Worm (Caenorhabditis elegans): Measurements from ENCODE around the gene alp-1.
A peak's percentile ranks its signal among the peaks of the same experiment; 100 is the strongest.

The alp-1 gene

ce11 chrIV:8891131-8891530 lies 38.8 kb downstream of the alp-1 start, which contains the start of gene spr-2 (continued):
- TF ChIP-seq spr-3 (GFP tag; optimal IDR thresholded peaks at IDR 0.05) (peak; percentile 32), daf-12 (tag; optimal IDR thresholded peaks at IDR 0.05) (no peak), ceh-32 (tag; optimal IDR thresholded peaks at IDR 0.05; ENCODE audit: poor library complexity) (no peak), zip-2 (tag; optimal IDR thresholded peaks at IDR 0.05) (peak; percentile 22), fkh-10 (GFP tag; optimal IDR thresholded peaks at IDR 0.05) (no peak), vab-7 (GFP tag; IDR thresholded peaks at IDR 0.05) (peak; percentile 60), dpl-1 (GFP tag; optimal IDR thresholded peaks at IDR 0.05) (peak; percentile 86), zfp-3 (GFP tag; conservative IDR thresholded peaks at IDR 0.05) (no peak), nhr-102 (tag; optimal IDR thresholded peaks at IDR 0.05) (peak; percentile 68), daf-19 (GFP tag; conservative IDR thresholded peaks at IDR 0.05) (no peak), D1046.2 (GFP tag; IDR thresholded peaks at IDR 0.05) (no peak), nhr-76 (tag; optimal IDR thresholded peaks at IDR 0.05) (no peak), T20F7.1 (GFP tag; optimal IDR thresholded peaks at IDR 0.05) (peak; percentile 79), lsy-2 (tag; optimal IDR thresholded peaks at IDR 0.05) (peak in 1 of 2 experiments; percentile 88), dve-1 (tag; optimal IDR thresholded peaks at IDR 0.05; ENCODE audit: insufficient read depth) (peak; percentile 67), T26A8.4 (GFP tag; IDR thresholded peaks at IDR 0.05) (peak; percentile 51; the same call in 1 of the 2 replicates), rbr-2 (tag; optimal IDR thresholded peaks at IDR 0.05) (peak; percentile 73), daf-16 (GFP tag; optimal IDR thresholded peaks at IDR 0.05) (peak; percentile 7 to 34), daf-16 (tag; optimal IDR thresholded peaks at IDR 0.05) (peak; percentile 62), set-16 (GFP tag; IDR thresholded peaks at IDR 0.05) (no peak), nhr-41 (GFP tag; IDR thresholded peaks at IDR 0.05) (no peak), ama-1 (optimal IDR thresholded peaks at IDR 0.05) (no peak), nhr-237 (tag; optimal IDR thresholded peaks at IDR 0.05) (no peak), nhr-48 (tag; optimal IDR thresholded peaks at IDR 0.05) (peak; percentile 26), mxl-3 (GFP tag; optimal IDR thresholded peaks at IDR 0.05) (peak; percentile 44), lir-3 (tag; optimal IDR thresholded peaks at IDR 0.05) (no peak), F37D6.2 (tag; optimal IDR thresholded peaks at IDR 0.05) (peak; percentile 35), nhr-6 (tag; optimal IDR thresholded peaks at IDR 0.05) (peak; percentile 60), lin-13 (GFP tag; optimal IDR thresholded peaks at IDR 0.05) (peak; percentile 19), lin-1 (GFP tag; IDR thresholded peaks at IDR 0.05) (no peak)

ce11 chrIV:8892558-8892957 lies 40.3 kb downstream of the alp-1 start, which contains the start of gene C27B7.2:
Gene C27B7.2, plus strand, starts transcription at chrIV:8892858.
- no peak for TF ChIP-seq nhr-48 (tag; optimal IDR thresholded peaks at IDR 0.05)
- no peak for TF ChIP-seq set-16 (GFP tag; IDR thresholded peaks at IDR 0.05)
- TF ChIP-seq lin-15B (tag; optimal IDR thresholded peaks at IDR 0.05), result no peak
- peak; percentile 46; the same call in 1 of the 2 replicates for TF ChIP-seq Y48G9A.11 (GFP tag; IDR thresholded peaks at IDR 0.05)
- TF ChIP-seq madf-9 (GFP tag; conservative IDR thresholded peaks at IDR 0.05), result no peak
- TF ChIP-seq pqm-1 (tag; optimal IDR thresholded peaks at IDR 0.05), result no peak
- 0 out of 2 replicates have a peak, but pooled peaks have one; percentile 25 for TF ChIP-seq T26A8.4 (GFP tag; IDR thresholded peaks at IDR 0.05)
- TF ChIP-seq F44E2.7 (GFP tag; IDR thresholded peaks at IDR 0.05), result no peak
- no peak for TF ChIP-seq attf-4 (tag; optimal IDR thresholded peaks at IDR 0.05)
- no peak for TF ChIP-seq fkh-10 (GFP tag; optimal IDR thresholded peaks at IDR 0.05)
- TF ChIP-seq T20F7.1 (GFP tag; optimal IDR thresholded peaks at IDR 0.05), result no peak
- no peak for TF ChIP-seq lim-7 (GFP tag; IDR thresholded peaks at IDR 0.05)
- TF ChIP-seq nhr-111 (GFP tag; optimal IDR thresholded peaks at IDR 0.05), result no peak
- TF ChIP-seq nhr-10 (tag; optimal IDR thresholded peaks at IDR 0.05), result no peak
- TF ChIP-seq Y105C5A.15 (GFP tag; IDR thresholded peaks at IDR 0.05), result no peak
- no peak for TF ChIP-seq saeg-2 (GFP tag; IDR thresholded peaks at IDR 0.05)
- peak; percentile 43 for TF ChIP-seq aha-1 (tag)
- no peak for TF ChIP-seq unc-39 (tag; optimal IDR thresholded peaks at IDR 0.05)
- TF ChIP-seq nhr-28 (tag; optimal IDR thresholded peaks at IDR 0.05), result no peak
- TF ChIP-seq dmd-8 (GFP tag; IDR thresholded peaks at IDR 0.05), result 0 out of 2 replicates have a peak, but pooled peaks have one; percentile 30
- no peak for TF ChIP-seq cey-2 (tag; optimal IDR thresholded peaks at IDR 0.05; ENCODE audit: borderline replicate concordance, insufficient read depth)
- no peak for TF ChIP-seq nhr-25 (tag; optimal IDR thresholded peaks at IDR 0.05; ENCODE audit: borderline replicate concordance, insufficient read depth)
- no peak for TF ChIP-seq snpc-4 (tag; optimal IDR thresholded peaks at IDR 0.05)
- TF ChIP-seq nhr-76 (tag; optimal IDR thresholded peaks at IDR 0.05), result no peak
- TF ChIP-seq lin-38 (GFP tag; IDR thresholded peaks at IDR 0.05), result no peak
- no peak for TF ChIP-seq unc-130 (GFP tag; optimal IDR thresholded peaks at IDR 0.05)
- no peak for TF ChIP-seq egl-27 (tag; optimal IDR thresholded peaks at IDR 0.05)
- no peak for TF ChIP-seq lin-1 (GFP tag; IDR thresholded peaks at IDR 0.05)
- no peak for TF ChIP-seq mxl-3 (GFP tag; optimal IDR thresholded peaks at IDR 0.05)

Measured in whole organism, L4 larva.